Fruit fly (Drosophila melanogaster) whole organism, prepupa: Measurements from ENCODE around the gene CG13116.

Experiments
- Blimp-1 ChIP-seq: fragments of 200-800 bp; sonication (Bioruptor generic); optimal IDR thresholded peaks from 3 replicates; lab custom pipeline; 2017; ENCODE audit warnings: missing biosample characterization, missing genetic modification characterization, mild to moderate bottlenecking, moderate library complexity, missing genetic modification reagents
- CG10669 ChIP-seq: fragments of 200-800 bp; sonication (Bioruptor generic); optimal IDR thresholded peaks from 3 replicates; lab custom pipeline; 2018; ENCODE audit warnings: missing biosample characterization, mild to moderate bottlenecking, missing genetic modification characterization, moderate library complexity
- CG11294 ChIP-seq: fragments of 200-800 bp; sonication (Bioruptor generic); IDR thresholded peaks from 2 replicates; pipeline ENCODE4 v1.3.6; 2022; ENCODE audit warnings: missing biosample characterization, missing genetic modification characterization
- CG11902 ChIP-seq: fragments of 200-800 bp; sonication (Bioruptor generic); optimal IDR thresholded peaks from 3 replicates; lab custom pipeline; 2016; ENCODE audit warnings: missing biosample characterization, missing genetic modification characterization
- CG16779 ChIP-seq: fragments of 200-800 bp; sonication (Bioruptor generic); optimal IDR thresholded peaks from 3 replicates; lab custom pipeline; 2017; ENCODE audit warnings: missing biosample characterization, mild to moderate bottlenecking, missing genetic modification characterization
- CG3032 ChIP-seq: fragments of 200-800 bp; optimal IDR thresholded peaks from 2 replicates; lab custom pipeline; 2019; ENCODE audit warnings: missing biosample characterization, mild to moderate bottlenecking, missing genetic modification characterization, moderate library complexity
- CG31627 ChIP-seq: fragments of 200-800 bp; sonication (Bioruptor generic); optimal IDR thresholded peaks from 3 replicates; lab custom pipeline; 2016; ENCODE audit warnings: missing biosample characterization, missing genetic modification characterization
- CG34406 ChIP-seq: fragments of 200-800 bp; sonication (Bioruptor generic); optimal IDR thresholded peaks from 3 replicates; lab custom pipeline; 2016; ENCODE audit warnings: missing biosample characterization, missing genetic modification characterization
- CG3919 ChIP-seq: fragments of 200-800 bp; sonication (Bioruptor generic); optimal IDR thresholded peaks from 3 replicates; lab custom pipeline; 2016; ENCODE audit warnings: missing biosample characterization, missing genetic modification characterization
- CG4318 ChIP-seq: fragments of 200-800 bp; sonication (Bioruptor generic); optimal IDR thresholded peaks from 3 replicates; lab custom pipeline; 2017; ENCODE audit warnings: missing biosample characterization, mild to moderate bottlenecking, missing genetic modification characterization
- CG6276 ChIP-seq: fragments of 200-800 bp; sonication (Bioruptor generic); optimal IDR thresholded peaks from 2 replicates; lab custom pipeline; 2017; ENCODE audit warnings: missing biosample characterization, mild to moderate bottlenecking, missing genetic modification characterization
- CG6792 ChIP-seq: fragments of 200-800 bp; sonication (Bioruptor generic); optimal IDR thresholded peaks from 3 replicates; lab custom pipeline; 2016; ENCODE audit warnings: missing biosample characterization, missing genetic modification characterization
- CG6808 ChIP-seq: fragments of 200-800 bp; sonication (Bioruptor generic); optimal IDR thresholded peaks from 3 replicates; lab custom pipeline; 2017; ENCODE audit warnings: missing biosample characterization, missing genetic modification characterization, mild to moderate bottlenecking, moderate library complexity, missing genetic modification reagents
- CG6854 ChIP-seq: fragments of 200-800 bp; sonication (Bioruptor generic); optimal IDR thresholded peaks from 2 replicates; lab custom pipeline; 2017; ENCODE audit warnings: missing biosample characterization, mild to moderate bottlenecking, missing genetic modification characterization
- CG7368 ChIP-seq: fragments of 200-800 bp; sonication (Bioruptor generic); optimal IDR thresholded peaks from 3 replicates; lab custom pipeline; 2016; ENCODE audit warnings: missing biosample characterization, missing genetic modification characterization
- CG8119 ChIP-seq: fragments of 200-800 bp; sonication (Bioruptor generic); IDR thresholded peaks from 3 replicates; pipeline ENCODE4 v1.3.6; 2022; ENCODE audit warnings: missing biosample characterization, missing genetic modification characterization
- CG8319 ChIP-seq: fragments of 200-800 bp; sonication (Bioruptor generic); optimal IDR thresholded peaks from 3 replicates; lab custom pipeline; 2016; ENCODE audit warnings: missing biosample characterization, missing genetic modification characterization
- CG8632 ChIP-seq: fragments of 200-800 bp; sonication (Bioruptor generic); optimal IDR thresholded peaks from 3 replicates; lab custom pipeline; 2016; ENCODE audit warnings: missing biosample characterization, missing genetic modification characterization
- CG9139 ChIP-seq: fragments of 200-800 bp; sonication (Bioruptor generic); optimal IDR thresholded peaks from 3 replicates; lab custom pipeline; 2017; ENCODE audit warnings: missing biosample characterization, mild to moderate bottlenecking, missing genetic modification characterization
- Eip75B ChIP-seq: fragments of 200-800 bp; sonication (Bioruptor generic); optimal IDR thresholded peaks from 3 replicates; lab custom pipeline; 2016; ENCODE audit warnings: missing biosample characterization, missing genetic modification characterization
- Eip93F ChIP-seq: fragments of 200-800 bp; sonication (Bioruptor generic); optimal IDR thresholded peaks from 2 replicates; lab custom pipeline; 2016; ENCODE audit warnings: missing biosample characterization, mild to moderate bottlenecking, missing genetic modification characterization
- Ets21C ChIP-seq: fragments of 200-800 bp; sonication (Bioruptor generic); optimal IDR thresholded peaks from 3 replicates; lab custom pipeline; 2016; ENCODE audit warnings: missing biosample characterization, missing genetic modification characterization
- Ets96B ChIP-seq: fragments of 200-800 bp; optimal IDR thresholded peaks from 2 replicates; lab custom pipeline; 2019; ENCODE audit warnings: missing biosample characterization, mild to moderate bottlenecking, missing genetic modification characterization, moderate library complexity
- Gug ChIP-seq: fragments of 200-800 bp; sonication (Bioruptor generic); IDR thresholded peaks from 2 replicates; pipeline ENCODE4 v1.3.6; 2022; ENCODE audit warnings: missing biosample characterization, missing genetic modification characterization
- Hr4 ChIP-seq: fragments of 200-800 bp; sonication (Bioruptor generic); optimal IDR thresholded peaks from 3 replicates; lab custom pipeline; 2016; ENCODE audit warnings: missing biosample characterization, missing genetic modification characterization
- Lpt ChIP-seq: fragments of 200-800 bp; sonication (Bioruptor generic); optimal IDR thresholded peaks from 3 replicates; lab custom pipeline; 2016; ENCODE audit warnings: missing biosample characterization, missing genetic modification characterization
- Met ChIP-seq: fragments of 200-800 bp; sonication (Bioruptor generic); optimal IDR thresholded peaks from 3 replicates; lab custom pipeline; 2016; ENCODE audit warnings: missing biosample characterization, missing genetic modification characterization
- Smox ChIP-seq: fragments of 200-800 bp; sonication (Bioruptor generic); optimal IDR thresholded peaks from 3 replicates; lab custom pipeline; 2016; ENCODE audit warnings: missing biosample characterization, missing genetic modification characterization
- Sox102F ChIP-seq: fragments of 200-800 bp; sonication (Bioruptor generic); optimal IDR thresholded peaks from 2 replicates; lab custom pipeline; 2016; ENCODE audit warnings: missing biosample characterization, mild to moderate bottlenecking, missing genetic modification characterization
- acj6 ChIP-seq: fragments of 200-800 bp; sonication (Bioruptor generic); optimal IDR thresholded peaks from 3 replicates; lab custom pipeline; 2016; ENCODE audit warnings: missing biosample characterization, missing genetic modification characterization
- cyc ChIP-seq: fragments of 200-800 bp; sonication (Bioruptor generic); optimal IDR thresholded peaks from 3 replicates; lab custom pipeline; 2016; ENCODE audit warnings: missing biosample characterization, missing genetic modification characterization
- dac ChIP-seq: fragments of 200-800 bp; sonication (Bioruptor generic); optimal IDR thresholded peaks from 2 replicates; lab custom pipeline; 2017; ENCODE audit warnings: missing biosample characterization, mild to moderate bottlenecking, missing genetic modification characterization
- dsx ChIP-seq: fragments of 200-800 bp; optimal IDR thresholded peaks from 3 replicates; lab custom pipeline; 2019; ENCODE audit warnings: missing biosample characterization, mild to moderate bottlenecking, missing genetic modification characterization, moderate library complexity; ENCODE audit not compliant: poor library complexity, severe bottlenecking
- eg ChIP-seq: fragments of 200-800 bp; sonication (Bioruptor generic); IDR thresholded peaks from 3 replicates; pipeline ENCODE4 v1.3.6; 2022; ENCODE audit warnings: missing biosample characterization, missing genetic modification characterization
- esn ChIP-seq: fragments of 200-800 bp; sonication (Bioruptor generic); optimal IDR thresholded peaks from 2 replicates; lab custom pipeline; 2016; ENCODE audit warnings: missing biosample characterization, mild to moderate bottlenecking, missing genetic modification characterization, moderate library complexity
- fd85E ChIP-seq: fragments of 200-800 bp; sonication (Bioruptor generic); optimal IDR thresholded peaks from 3 replicates; lab custom pipeline; 2016; ENCODE audit warnings: missing biosample characterization, missing genetic modification characterization
- fkh ChIP-seq: fragments of 200-800 bp; sonication (Bioruptor generic); optimal IDR thresholded peaks from 3 replicates; lab custom pipeline; 2017; ENCODE audit warnings: missing biosample characterization, mild to moderate bottlenecking, missing genetic modification characterization, moderate library complexity
- net ChIP-seq: fragments of 200-800 bp; sonication (Bioruptor generic); optimal IDR thresholded peaks from 3 replicates; lab custom pipeline; 2016; ENCODE audit warnings: missing biosample characterization, missing genetic modification characterization
- pdm3 ChIP-seq: fragments of 200-800 bp; sonication (Bioruptor generic); optimal IDR thresholded peaks from 3 replicates; lab custom pipeline; 2016; ENCODE audit warnings: missing biosample characterization, missing genetic modification characterization
- salr ChIP-seq, 2 experiments: fragments of 200-800 bp; sonication (Bioruptor generic); optimal IDR thresholded peaks; 3 replicates each; lab custom pipeline; 2016 to 2018; ENCODE audit warnings: missing biosample characterization in 2 of 2, missing genetic modification characterization in 2 of 2, mild to moderate bottlenecking in 1 of 2
- spab ChIP-seq: fragments of 200-800 bp; sonication (Bioruptor generic); optimal IDR thresholded peaks from 2 replicates; lab custom pipeline; 2017; ENCODE audit warnings: missing biosample characterization, mild to moderate bottlenecking, missing genetic modification characterization, missing genetic modification reagents
- svp ChIP-seq: fragments of 200-800 bp; sonication (Bioruptor generic); peaks from one replicate; lab custom pipeline; 2016; ENCODE audit warnings: missing biosample characterization, missing genetic modification characterization
- topi ChIP-seq: fragments of 200-800 bp; sonication (Bioruptor generic); optimal IDR thresholded peaks from 3 replicates; lab custom pipeline; 2016; ENCODE audit warnings: missing biosample characterization, missing genetic modification characterization

Gene CG13116

DNA sequence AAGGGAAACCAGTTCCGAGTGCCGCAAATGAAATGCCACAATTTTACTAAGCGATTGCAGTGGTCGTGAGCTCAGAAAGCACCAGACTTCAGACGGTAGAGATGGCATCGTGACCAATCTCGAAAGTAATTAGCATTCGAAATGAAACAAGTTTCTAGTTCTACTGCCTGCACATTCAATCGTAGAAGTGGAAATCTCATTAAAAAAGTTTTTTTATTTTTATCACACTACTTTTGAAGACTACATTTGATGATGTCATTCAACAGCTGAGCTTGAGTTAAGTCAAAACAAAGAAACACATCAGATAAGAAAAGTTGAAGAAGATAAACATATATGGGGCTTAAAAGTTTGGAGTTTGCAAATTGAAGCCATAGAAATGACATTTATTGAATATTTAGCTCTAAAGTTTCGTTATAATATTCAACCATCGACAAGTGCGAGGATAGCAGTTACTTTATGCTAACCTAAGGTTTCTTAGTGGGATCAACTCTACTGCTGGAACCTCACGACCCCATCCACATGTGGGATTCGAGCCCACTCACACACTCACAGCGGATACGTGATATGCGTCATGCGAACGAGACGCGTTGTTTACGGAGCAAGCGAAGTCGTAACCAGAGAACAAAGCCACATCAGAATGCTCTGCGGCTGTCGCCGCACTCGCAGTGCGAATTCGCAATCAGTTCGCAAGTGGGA, 6.4 kb downstream of the CG13116 start, which contains the start of gene CG13117 (continued):
- TF ChIP-seq CG9139 (GFP tag; lab: Kevin White, UChicago) (no peak), Hr4 (peak; percentile 49), CG6808 (GFP tag; lab: Kevin White, UChicago) (peak; percentile 50), salr (GFP tag; optimal IDR thresholded peaks at IDR 0.05; lab: Kevin White, UChicago) (peak in 1 of 2 experiments; percentile 63), Eip93F (GFP tag; lab: Kevin White, UChicago) (no peak), net (peak; percentile 56), CG16779 (tag; lab: Kevin White, UChicago) (no peak), Ets96B (tag; lab: Kevin White, UChicago) (peak; percentile 25), CG10669 (peak; percentile 23), Ets21C (GFP tag; lab: Kevin White, UChicago) (peak; percentile 37), dsx (no peak), Lpt (GFP tag; lab: Kevin White, UChicago) (no peak), cyc (GFP tag; lab: Kevin White, UChicago) (peak; percentile 55), Sox102F (peak; percentile 25), dac (GFP tag; lab: Kevin White, UChicago) (no peak), CG3919 (peak; percentile 41), esn (GFP tag; lab: Kevin White, UChicago) (peak; percentile 65), CG4318 (GFP tag; lab: Kevin White, UChicago) (peak; percentile 40), fd85E (GFP tag; lab: Kevin White, UChicago) (no peak), CG11902 (GFP tag; lab: Kevin White, UChicago) (peak; percentile 11), Met (peak; percentile 61), CG31627 (GFP tag; lab: Kevin White, UChicago) (peak; percentile 59)

DNA sequence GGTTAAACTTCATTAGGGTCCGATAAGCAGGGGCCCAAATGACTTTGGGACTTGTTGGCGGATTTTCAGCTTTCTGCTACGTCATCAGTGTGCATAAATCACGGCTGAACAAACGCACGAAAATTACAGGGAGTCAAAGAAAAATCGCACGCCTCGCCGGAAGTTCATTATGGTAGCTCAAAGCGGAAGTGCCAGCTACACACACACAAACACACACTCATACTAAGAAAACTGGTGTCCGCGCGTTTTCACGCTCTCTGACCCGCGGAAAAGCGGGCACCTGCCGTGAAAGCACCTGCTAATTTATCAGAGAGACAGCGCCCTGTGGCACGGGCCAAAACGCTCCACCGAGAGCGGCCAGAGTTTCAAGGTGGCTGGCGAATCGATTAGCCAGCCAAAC, 7.6 kb downstream of the CG13116 start:
- TF ChIP-seq CG11902 (GFP tag; lab: Kevin White, UChicago): no peak
- TF ChIP-seq acj6 (GFP tag; lab: Kevin White, UChicago): no peak
- TF ChIP-seq Hr4: no peak
- TF ChIP-seq svp: no peak
- TF ChIP-seq eg (GFP tag; lab: Robert Waterston, UW): no peak
- TF ChIP-seq spab (GFP tag; lab: Kevin White, UChicago): no peak
- no peak for TF ChIP-seq salr (GFP tag; optimal IDR thresholded peaks at IDR 0.05; lab: Kevin White, UChicago)
- TF ChIP-seq Met: no peak
- TF ChIP-seq CG8632: no peak
- no peak for TF ChIP-seq CG7368
- no peak for TF ChIP-seq Blimp-1
- no peak for TF ChIP-seq Gug
- no peak for TF ChIP-seq Ets96B (tag; lab: Kevin White, UChicago)
- no peak for TF ChIP-seq CG6854 (GFP tag; lab: Kevin White, UChicago)
- TF ChIP-seq CG16779 (tag; lab: Kevin White, UChicago): no peak

DNA sequence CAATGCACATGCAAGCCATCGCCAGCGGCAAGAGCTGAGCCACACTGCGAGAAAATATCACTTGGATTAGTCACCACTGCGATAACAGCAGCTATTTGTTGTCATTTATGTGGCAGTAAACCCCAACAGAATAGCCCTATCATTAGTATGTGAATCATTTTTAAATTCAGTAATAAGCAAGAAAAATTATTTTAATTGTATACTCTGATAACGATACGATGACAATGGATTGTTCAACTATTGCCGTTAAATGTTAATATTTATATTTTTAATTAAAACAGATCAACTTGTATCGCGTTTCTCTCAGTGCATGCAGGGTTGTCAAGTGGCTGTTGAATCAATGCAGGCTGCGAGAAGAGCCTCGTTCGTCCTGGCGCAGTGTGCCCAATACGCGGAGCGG, 8.1 kb downstream of the CG13116 start:
- TF ChIP-seq acj6 (GFP tag; lab: Kevin White, UChicago) (peak; percentile 37), cyc (GFP tag; lab: Kevin White, UChicago) (peak; percentile 36), CG10669 (peak; percentile 49), CG9139 (GFP tag; lab: Kevin White, UChicago) (no peak), CG8119 (GFP tag; lab: Robert Waterston, UW) (peak; percentile 42; the same call in 1 of the 3 replicates), CG31627 (GFP tag; lab: Kevin White, UChicago) (peak; percentile 37), pdm3 (GFP tag; lab: Kevin White, UChicago) (peak; percentile 56), CG6808 (GFP tag; lab: Kevin White, UChicago) (peak; percentile 2), Eip75B (GFP tag; lab: Kevin White, UChicago) (peak; percentile 8), esn (GFP tag; lab: Kevin White, UChicago) (no peak), fkh (no peak), CG34406 (GFP tag; lab: Kevin White, UChicago) (peak; percentile 39), Gug (peak; percentile 22; the same call in 1 of the 2 replicates), spab (GFP tag; lab: Kevin White, UChicago) (peak; percentile 5), Hr4 (peak; percentile 56), CG3032 (tag; lab: Kevin White, UChicago) (peak; percentile 28), CG3919 (peak; percentile 45), topi (GFP tag; lab: Kevin White, UChicago) (no peak), CG6792 (peak; percentile 4), fd85E (GFP tag; lab: Kevin White, UChicago) (no peak), Smox (GFP tag; lab: Kevin White, UChicago) (peak; percentile 35), Lpt (GFP tag; lab: Kevin White, UChicago) (peak; percentile 15), CG7368 (no peak), CG11902 (GFP tag; lab: Kevin White, UChicago) (no peak), CG11294 (GFP tag; lab: Robert Waterston, UW) (no peak), Met (peak; percentile 25), CG8319 (peak; percentile 9), Sox102F (peak; percentile 15), CG8632 (peak; percentile 32), Eip93F (GFP tag; lab: Kevin White, UChicago) (no peak), CG6276 (GFP tag; lab: Kevin White, UChicago) (peak; percentile 31)
